2 fruit fly cellular contexts compared by ENCODE assay signal in the genomic region with DNA sequence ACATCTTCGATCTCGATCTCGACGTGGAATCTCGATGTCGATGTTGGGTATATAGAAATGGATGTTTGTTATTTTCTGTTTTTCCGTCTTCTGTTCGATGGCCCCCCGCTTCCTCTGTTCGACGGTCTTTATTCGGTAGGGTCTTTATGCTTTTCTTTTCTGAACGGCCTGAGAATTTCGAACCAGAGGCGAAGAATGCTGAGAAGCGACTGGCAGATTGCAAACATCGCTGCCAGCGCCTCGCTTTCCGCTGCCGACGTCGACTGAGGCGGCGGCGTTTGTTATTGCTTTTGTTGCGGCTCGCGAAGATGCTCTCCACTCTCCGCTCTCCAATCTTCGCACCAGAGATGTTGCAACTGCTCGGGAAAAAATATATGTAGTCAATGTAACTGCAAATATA.
TF ChIP-seq lines count a peak whose summit lies in the region.

A gene (minus strand): TSS at position 217 of the 400 bp plus-strand sequence.
A gene (minus strand): TSS at position 217 of the 400 bp plus-strand sequence.

TF ChIP-seq in whole organism, embryonic, 481 proteins besides CTCF, POLR2A, EP300 and RAD21 (continued from another document):
- TF ChIP-seq CoRest (tag; optimal IDR thresholded peaks at IDR 0.05; lab: Kevin White, UChicago) (no peak), Mes4 (GFP tag; optimal IDR thresholded peaks at IDR 0.05; lab: Kevin White, UChicago) (no peak), emc (GFP tag; optimal IDR thresholded peaks at IDR 0.05; lab: Kevin White, UChicago) (no peak), Chrac-16 (GFP tag; optimal IDR thresholded peaks at IDR 0.05; lab: Kevin White, UChicago) (no peak), kah (GFP tag; optimal IDR thresholded peaks at IDR 0.05; lab: Kevin White, UChicago) (no peak), H15 (GFP tag; IDR thresholded peaks at IDR 0.05; lab: Robert Waterston, UW) (no peak), nmo (GFP tag; optimal IDR thresholded peaks at IDR 0.05; lab: Kevin White, UChicago) (no peak), Med (GFP tag; lab: Kevin White, UChicago) (peak; percentile 72), az2 (GFP tag; optimal IDR thresholded peaks at IDR 0.05; lab: Kevin White, UChicago) (no peak), NC2β (GFP tag; optimal IDR thresholded peaks at IDR 0.05; lab: Kevin White, UChicago) (no peak), Hsf (GFP tag; optimal IDR thresholded peaks at IDR 0.05; lab: Kevin White, UChicago) (no peak), CG2875 (GFP tag; optimal IDR thresholded peaks at IDR 0.05; lab: Kevin White, UChicago) (no peak), CG34224 (GFP tag; IDR thresholded peaks at IDR 0.05; lab: Robert Waterston, UW; ENCODE audit: partially characterized antibody) (no peak), slbo (GFP tag; IDR thresholded peaks at IDR 0.05; lab: Robert Waterston, UW) (peak; percentile 27; the same call in 1 of the 2 replicates), CG5245 (GFP tag; optimal IDR thresholded peaks at IDR 0.05; lab: Kevin White, UChicago) (no peak), Oli (tag; optimal IDR thresholded peaks at IDR 0.05; lab: Kevin White, UChicago) (no peak), Bteb2 (GFP tag; optimal IDR thresholded peaks at IDR 0.05; lab: Kevin White, UChicago) (no peak), CG11093 (GFP tag; IDR thresholded peaks at IDR 0.05; lab: Robert Waterston, UW) (no peak), CG32532 (GFP tag; IDR thresholded peaks at IDR 0.05; lab: Robert Waterston, UW) (peak; percentile 11; the same call in 1 of the 2 replicates), gem (tag; optimal IDR thresholded peaks at IDR 0.05; lab: Kevin White, UChicago) (no peak), disco-r (GFP tag; optimal IDR thresholded peaks at IDR 0.05; lab: Kevin White, UChicago) (no peak), nom (GFP tag; optimal IDR thresholded peaks at IDR 0.05; lab: Kevin White, UChicago) (peak; percentile 55)

TF ChIP-seq in whole organism, prepupa, 60 proteins besides CTCF, POLR2A, EP300 and RAD21 (continued from another document):
- TF ChIP-seq Gug (GFP tag; IDR thresholded peaks at IDR 0.05; lab: Robert Waterston, UW) (no peak), Eip93F (GFP tag; optimal IDR thresholded peaks at IDR 0.05; lab: Kevin White, UChicago) (no peak), dsx (GFP tag; optimal IDR thresholded peaks at IDR 0.05; lab: Kevin White, UChicago; ENCODE audit: poor library complexity, severe bottlenecking) (peak; percentile 32), esn (GFP tag; optimal IDR thresholded peaks at IDR 0.05; lab: Kevin White, UChicago) (peak; percentile 7), cyc (GFP tag; optimal IDR thresholded peaks at IDR 0.05; lab: Kevin White, UChicago) (no peak)
